Worm (Caenorhabditis elegans) whole organism, mixed stage, embryonic: ENCODE measurements around the gene F08G2.8.
A peak's percentile ranks its signal among the peaks of the same experiment; 100 is the strongest.

ENCODE experiments used
- M03D4.4 ChIP-seq: sonication (generic microtip); optimal IDR thresholded peaks from 2 replicates; lab custom pipeline; 2017; ENCODE audit warnings: mild to moderate bottlenecking, missing genetic modification characterization, missing compliant biosample characterization
- blmp-1 ChIP-seq: fragments of 150-350 bp; optimal IDR thresholded peaks from 2 replicates; lab custom pipeline; 2014; ENCODE audit warnings: missing biosample characterization, missing genetic modification characterization
- ceh-39 ChIP-seq: fragments of 150-350 bp; optimal IDR thresholded peaks from 2 replicates; lab custom pipeline; 2014; ENCODE audit warnings: missing biosample characterization, missing genetic modification characterization
- ceh-83 ChIP-seq: fragments of 200-800 bp; sonication (Bioruptor generic); optimal IDR thresholded peaks from 2 replicates; lab custom pipeline; 2018; ENCODE audit warnings: mild to moderate bottlenecking, missing genetic modification characterization, missing compliant biosample characterization
- ces-1 ChIP-seq: fragments of 150-350 bp; optimal IDR thresholded peaks from 2 replicates; lab custom pipeline; 2014; ENCODE audit warnings: missing biosample characterization, missing genetic modification reagents, missing genetic modification characterization
- cnd-1 ChIP-seq: fragments of 200-800 bp; sonication (Bioruptor generic); optimal IDR thresholded peaks from 2 replicates; lab custom pipeline; 2018; ENCODE audit warnings: mild to moderate bottlenecking, missing genetic modification characterization, missing compliant biosample characterization
- drap-1 ChIP-seq: fragments of 200-800 bp; sonication (Bioruptor generic); optimal IDR thresholded peaks from 3 replicates; lab custom pipeline; 2018; ENCODE audit warnings: mild to moderate bottlenecking, missing genetic modification characterization, missing compliant biosample characterization
- elt-1 ChIP-seq: sonication (generic microtip); optimal IDR thresholded peaks from 2 replicates; lab custom pipeline; 2017; ENCODE audit warnings: missing genetic modification characterization, mild to moderate bottlenecking, missing compliant biosample characterization, antibody characterized with exemption, moderate library complexity, borderline replicate concordance; ENCODE audit not compliant: insufficient read depth
- elt-3 ChIP-seq: fragments of 150-350 bp; optimal IDR thresholded peaks from 2 replicates; lab custom pipeline; 2014; ENCODE audit warnings: missing biosample characterization, missing genetic modification characterization
- flh-1 ChIP-seq: fragments of 200-800 bp; sonication (Bioruptor generic); optimal IDR thresholded peaks from 2 replicates; lab custom pipeline; 2018; ENCODE audit warnings: mild to moderate bottlenecking, missing genetic modification characterization, moderate library complexity, missing compliant biosample characterization
- ham-2 ChIP-seq: fragments of 200-800 bp; sonication (Bioruptor generic); optimal IDR thresholded peaks from 2 replicates; lab custom pipeline; 2018; ENCODE audit warnings: mild to moderate bottlenecking, missing genetic modification characterization, missing compliant biosample characterization
- hlh-1 ChIP-seq: fragments of 150-350 bp; optimal IDR thresholded peaks from 2 replicates; lab custom pipeline; 2014; ENCODE audit warnings: missing biosample characterization, missing genetic modification reagents, missing genetic modification characterization
- lin-13 ChIP-seq: fragments of 150-350 bp; optimal IDR thresholded peaks from 2 replicates; lab custom pipeline; 2014; ENCODE audit warnings: missing biosample characterization, missing genetic modification characterization
- lin-32 ChIP-seq: fragments of 200-800 bp; sonication (Bioruptor generic); optimal IDR thresholded peaks from 2 replicates; lab custom pipeline; 2018; ENCODE audit warnings: mild to moderate bottlenecking, missing genetic modification characterization, missing compliant biosample characterization
- lsy-2 ChIP-seq: fragments of 150-350 bp; optimal IDR thresholded peaks from 2 replicates; lab custom pipeline; 2014; ENCODE audit warnings: missing biosample characterization, missing genetic modification characterization
- mab-5 ChIP-seq: fragments of 150-350 bp; optimal IDR thresholded peaks from 2 replicates; lab custom pipeline; 2014; ENCODE audit warnings: missing biosample characterization, missing genetic modification characterization
- mep-1 ChIP-seq: fragments of 150-350 bp; optimal IDR thresholded peaks from 2 replicates; lab custom pipeline; 2017; ENCODE audit warnings: missing biosample characterization, missing genetic modification reagents, missing genetic modification characterization, inconsistent platforms
- mls-2 ChIP-seq: sonication (generic microtip); optimal IDR thresholded peaks from 2 replicates; lab custom pipeline; 2016; ENCODE audit warnings: mild to moderate bottlenecking, missing genetic modification characterization, moderate library complexity, missing compliant biosample characterization
- nhr-2 ChIP-seq: fragments of 150-350 bp; optimal IDR thresholded peaks from 2 replicates; lab custom pipeline; 2014; ENCODE audit warnings: missing biosample characterization, missing genetic modification characterization
- nhr-237 ChIP-seq: fragments of 150-350 bp; optimal IDR thresholded peaks from 2 replicates; lab custom pipeline; 2014; ENCODE audit warnings: missing biosample characterization, missing genetic modification characterization
- nhr-28 ChIP-seq: fragments of 150-350 bp; optimal IDR thresholded peaks from 2 replicates; lab custom pipeline; 2014; ENCODE audit warnings: missing biosample characterization, missing genetic modification characterization
- pha-4 ChIP-seq: fragments of 150-350 bp; optimal IDR thresholded peaks from 2 replicates; lab custom pipeline; 2018; ENCODE audit warnings: missing biosample characterization, missing genetic modification reagents, missing genetic modification characterization
- sem-2 ChIP-seq: fragments of 200-800 bp; sonication (Bioruptor generic); optimal IDR thresholded peaks from 2 replicates; lab custom pipeline; 2018; ENCODE audit warnings: mild to moderate bottlenecking, missing genetic modification characterization, missing compliant biosample characterization
- snpc-4 ChIP-seq: fragments of 150-350 bp; optimal IDR thresholded peaks from 2 replicates; lab custom pipeline; 2014; ENCODE audit warnings: missing biosample characterization, missing genetic modification characterization
- sptf-1 ChIP-seq: sonication (generic microtip); optimal IDR thresholded peaks from 2 replicates; lab custom pipeline; 2017; ENCODE audit warnings: mild to moderate bottlenecking, missing genetic modification characterization, moderate library complexity, missing compliant biosample characterization
- tbx-8 ChIP-seq: fragments of 200-800 bp; sonication (Bioruptor generic); optimal IDR thresholded peaks from 2 replicates; lab custom pipeline; 2018; ENCODE audit warnings: mild to moderate bottlenecking, missing genetic modification characterization, moderate library complexity, missing compliant biosample characterization
- unc-39 ChIP-seq: fragments of 150-350 bp; optimal IDR thresholded peaks from 2 replicates; lab custom pipeline; 2014; ENCODE audit warnings: missing biosample characterization, missing genetic modification characterization
- unc-62 ChIP-seq: fragments of 150-350 bp; optimal IDR thresholded peaks from 2 replicates; lab custom pipeline; 2014; ENCODE audit warnings: missing biosample characterization, missing genetic modification reagents, missing genetic modification characterization
- zip-8 ChIP-seq: fragments of 150-350 bp; optimal IDR thresholded peaks from 2 replicates; lab custom pipeline; 2014; ENCODE audit warnings: missing biosample characterization, missing genetic modification characterization
- ztf-11 ChIP-seq: fragments of 150-350 bp; optimal IDR thresholded peaks from 2 replicates; lab custom pipeline; 2014; ENCODE audit warnings: missing biosample characterization, missing genetic modification characterization

The F08G2.8 gene

DNA sequence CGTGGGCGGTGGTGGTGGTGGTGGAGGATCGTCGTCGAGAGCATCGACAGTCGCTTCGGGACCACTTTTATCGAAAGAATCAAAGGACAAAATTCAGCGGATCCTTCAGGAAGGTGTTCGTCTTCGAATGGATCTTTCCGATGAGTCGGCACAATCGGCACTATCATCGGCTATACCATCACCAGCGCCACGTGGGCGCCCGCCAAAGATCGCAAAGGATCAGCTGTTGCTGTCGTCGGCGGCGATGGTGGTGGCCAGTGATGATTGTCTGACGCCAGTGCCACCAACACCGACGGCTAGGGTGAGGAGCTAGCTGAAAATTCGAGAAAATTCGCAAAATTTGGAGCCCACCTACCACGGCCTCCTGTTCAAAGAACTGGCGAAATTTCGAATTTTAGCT lies 25.9 kb downstream of the F08G2.8 start:
- TF ChIP-seq ceh-83 (GFP tag; lab: Kevin White, UChicago) (no peak), sptf-1 (no peak), elt-3 (tag; lab: Kevin White, UChicago) (no peak)

- TF ChIP-seq nhr-2 (tag; lab: Kevin White, UChicago) = no peak
- no peak for TF ChIP-seq lin-32 (GFP tag; lab: Kevin White, UChicago)
- TF ChIP-seq flh-1 = no peak
- TF ChIP-seq sptf-1 = no peak
- no peak for TF ChIP-seq elt-3 (tag; lab: Kevin White, UChicago)
- no peak for TF ChIP-seq lin-13 (tag; lab: Kevin White, UChicago)
- TF ChIP-seq M03D4.4 (tag; lab: Kevin White, UChicago) = no peak
- TF ChIP-seq zip-8 (tag; lab: Kevin White, UChicago) = no peak
Observed at ce11 chrII:13879589-13879988, 27.5 kb downstream of the F08G2.8 start.

ce11 chrII:13882405-13882804 lies 30.3 kb downstream of the F08G2.8 start, which contains the start of gene hda-10:
Gene hda-10, plus strand, starts transcription at chrII:13882705.
- TF ChIP-seq sptf-1 (no peak), nhr-28 (tag; lab: Kevin White, UChicago) (no peak), unc-62 (no peak), elt-3 (tag; lab: Kevin White, UChicago) (no peak), zip-8 (tag; lab: Kevin White, UChicago) (no peak), hlh-1 (tag; lab: Kevin White, UChicago) (no peak), snpc-4 (tag; lab: Kevin White, UChicago) (no peak), ceh-39 (no peak), lin-13 (tag; lab: Kevin White, UChicago) (no peak), sem-2 (no peak), ceh-83 (GFP tag; lab: Kevin White, UChicago) (no peak), ham-2 (no peak), blmp-1 (no peak), lin-32 (GFP tag; lab: Kevin White, UChicago) (no peak), drap-1 (GFP tag; lab: Kevin White, UChicago) (no peak), nhr-237 (tag; lab: Kevin White, UChicago) (no peak), mls-2 (no peak), nhr-2 (tag; lab: Kevin White, UChicago) (no peak), M03D4.4 (tag; lab: Kevin White, UChicago) (no peak), mab-5 (tag; lab: Kevin White, UChicago) (no peak)

DNA sequence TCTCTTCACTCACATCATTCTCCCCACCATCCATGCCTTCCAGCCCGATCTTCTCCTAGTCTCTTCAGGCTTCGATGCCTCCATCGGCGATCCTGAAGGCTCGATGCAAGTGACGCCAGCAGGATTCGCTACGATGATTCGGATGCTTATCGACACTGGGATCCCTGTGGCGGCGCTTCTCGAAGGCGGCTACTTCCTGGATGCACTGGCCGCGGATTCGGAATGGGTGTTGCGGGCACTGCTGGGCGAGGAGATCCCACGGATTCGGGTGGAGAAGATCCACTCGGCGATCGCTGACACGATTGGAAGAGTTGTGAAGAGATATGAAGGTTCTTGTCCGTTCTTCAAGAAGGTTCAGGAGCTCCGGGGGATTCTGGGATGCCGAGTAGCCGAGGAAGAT lies 34.3 kb downstream of the F08G2.8 start:
- TF ChIP-seq mab-5 (tag; lab: Kevin White, UChicago) = no peak
- TF ChIP-seq snpc-4 (tag; lab: Kevin White, UChicago) = no peak
- no peak for TF ChIP-seq elt-3 (tag; lab: Kevin White, UChicago)
- no peak for TF ChIP-seq lin-13 (tag; lab: Kevin White, UChicago)
- no peak for TF ChIP-seq flh-1

- TF ChIP-seq mls-2 (peak; percentile 1), lin-13 (tag; lab: Kevin White, UChicago) (peak; percentile 26), sem-2 (no peak), elt-1 (no peak), unc-62 (no peak), blmp-1 (no peak), drap-1 (GFP tag; lab: Kevin White, UChicago) (no peak), nhr-237 (tag; lab: Kevin White, UChicago) (peak; percentile 70), nhr-2 (tag; lab: Kevin White, UChicago) (no peak), ceh-39 (peak; percentile 2), lsy-2 (peak; percentile 68), unc-39 (no peak), sptf-1 (peak; percentile 32), lin-32 (GFP tag; lab: Kevin White, UChicago) (no peak), ztf-11 (no peak), hlh-1 (tag; lab: Kevin White, UChicago) (peak; percentile 1), tbx-8 (GFP tag; lab: Kevin White, UChicago) (no peak), M03D4.4 (tag; lab: Kevin White, UChicago) (no peak), cnd-1 (tag; lab: Kevin White, UChicago) (no peak), ces-1 (GFP tag; lab: Kevin White, UChicago) (peak; percentile 94), pha-4 (tag; lab: Kevin White, UChicago) (no peak), mep-1 (tag; lab: Kevin White, UChicago) (peak; percentile 95), mab-5 (tag; lab: Kevin White, UChicago) (no peak)
- TF ChIP-seq, all 35 proteins: peak for 9
Observed at ce11 chrII:13888278-13888677, 36.2 kb downstream of the F08G2.8 start, which contains the start of gene mcd-1. Gene mcd-1, plus strand, starts transcription at chrII:13888544.
